Worm (Caenorhabditis elegans) whole organism, young adult: ENCODE measurements around the gene C24A3.1.

Source experiments
- F55B11.4 ChIP-seq: sonication (generic microtip); optimal IDR thresholded peaks from 2 replicates; lab custom pipeline; 2016; ENCODE audit warnings: missing compliant biosample characterization, missing genetic modification characterization, borderline replicate concordance; ENCODE audit not compliant: insufficient read depth
- ama-1 ChIP-seq, 3 experiments: fragments of 150-350 bp in 1 of 3; sonication (generic microtip) in 2 of 3; optimal IDR thresholded peaks; 2 replicates each; lab custom pipeline; 2014 to 2018; ENCODE audit warnings: missing biosample characterization in 2 of 3, missing genetic modification characterization in 2 of 3, missing genetic modification reagents in 2 of 3
- ets-4 ChIP-seq: fragments of 200-800 bp; sonication (Bioruptor generic); optimal IDR thresholded peaks from 2 replicates; lab custom pipeline; 2018; ENCODE audit warnings: mild to moderate bottlenecking, missing genetic modification characterization, missing compliant biosample characterization
- nhr-27 ChIP-seq: fragments of 200-800 bp; sonication (Bioruptor generic); optimal IDR thresholded peaks from 2 replicates; lab custom pipeline; 2018; ENCODE audit warnings: mild to moderate bottlenecking, missing genetic modification characterization, moderate library complexity, missing compliant biosample characterization
- nhr-90 ChIP-seq: sonication (generic microtip); optimal IDR thresholded peaks from 2 replicates; lab custom pipeline; 2016; ENCODE audit warnings: missing genotype, mild to moderate bottlenecking, missing genetic modification characterization, missing compliant biosample characterization
- snpc-4 ChIP-seq, 5 experiments: fragments of 150-350 bp in 1 of 5; sonication (generic microtip) in 4 of 5; optimal IDR thresholded peaks; 2 replicates each; lab custom pipeline; 2014 to 2018; ENCODE audit warnings: missing genetic modification characterization in 5 of 5, missing biosample characterization in 3 of 5, antibody characterized with exemption in 2 of 5, mild to moderate bottlenecking in 2 of 5, missing compliant biosample characterization in 2 of 5, missing genotype in 2 of 5, moderate library complexity in 2 of 5, missing genetic modification reagents in 1 of 5

DNA sequence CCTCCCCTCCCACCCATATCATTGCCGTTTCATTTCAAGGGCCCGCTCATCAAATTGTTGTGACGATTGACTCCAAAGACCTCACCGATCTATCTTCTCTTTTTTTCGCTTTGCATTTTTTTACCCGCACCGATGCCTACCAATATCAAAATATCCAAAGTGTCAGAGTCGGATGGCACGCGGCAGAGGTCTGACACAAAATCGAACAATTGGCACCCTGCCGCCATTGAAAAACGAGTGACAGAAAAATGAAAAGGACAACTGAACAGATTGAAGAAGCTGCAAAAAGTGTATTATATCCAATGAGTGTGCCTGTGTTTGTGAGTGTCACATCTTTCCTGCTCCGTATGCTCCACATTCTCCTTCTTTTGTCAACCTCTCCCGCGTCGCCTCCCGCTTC is 12.4 kb upstream of the C24A3.1 start:
- TF ChIP-seq snpc-4 (GFP tag; optimal IDR thresholded peaks at IDR 0.05; lab: Kevin White, UChicago) (no peak), snpc-4 (tag; optimal IDR thresholded peaks at IDR 0.05; lab: Kevin White, UChicago) (no peak), F55B11.4 (tag; lab: Kevin White, UChicago) (no peak), nhr-90 (tag; lab: Kevin White, UChicago) (no peak), nhr-27 (tag; lab: Kevin White, UChicago) (no peak), ama-1 (optimal IDR thresholded peaks at IDR 0.05; lab: Kevin White, UChicago) (no peak), ama-1 (GFP tag; optimal IDR thresholded peaks at IDR 0.05; lab: Kevin White, UChicago) (no peak), ets-4 (GFP tag; lab: Kevin White, UChicago) (no peak)
